Worm (Caenorhabditis elegans): Measurements from ENCODE around the gene Y55F3AM.21.

Gene Y55F3AM.21

DNA sequence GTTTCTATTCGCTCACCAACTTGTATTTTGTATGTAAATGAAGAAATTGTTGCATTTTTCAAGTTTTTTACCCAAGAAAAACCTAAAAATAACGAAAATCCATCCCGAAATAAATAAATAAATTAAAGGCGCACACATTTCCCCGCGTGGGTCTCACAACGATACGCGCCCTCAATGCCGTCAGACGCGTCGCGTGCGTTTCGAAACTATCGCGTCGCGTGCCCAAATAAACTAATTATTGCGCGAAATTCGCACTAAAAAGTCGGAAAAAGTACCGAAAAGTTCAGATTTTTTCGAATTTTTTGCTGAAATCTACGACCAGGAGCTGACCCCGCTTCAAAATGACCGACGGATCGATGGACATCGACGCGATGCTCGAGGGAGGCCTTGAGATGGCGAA lies 39.0 kb downstream of the Y55F3AM.21 start, which contains the start of gene rbm-39 (continued):
- TF ChIP-seq mep-1 (tag; optimal IDR thresholded peaks at IDR 0.05) (peak; percentile 90), nhr-77 (tag; optimal IDR thresholded peaks at IDR 0.05) (peak; percentile 48), pha-4 (GFP tag; IDR thresholded peaks at IDR 0.05) (peak; percentile 17; the same call in 1 of the 2 replicates), pha-4 (tag; optimal IDR thresholded peaks at IDR 0.05) (no peak), tra-1 (GFP tag; IDR thresholded peaks at IDR 0.05) (0 out of 2 replicates have a peak, but pooled peaks have one; percentile 41), pqm-1 (tag; optimal IDR thresholded peaks at IDR 0.05) (no peak), T26A8.4 (GFP tag; IDR thresholded peaks at IDR 0.05) (peak; percentile 63), zfp-3 (GFP tag; conservative IDR thresholded peaks at IDR 0.05) (peak; percentile 76; the same call in 1 of the 2 replicates), F49E8.2 (tag; optimal IDR thresholded peaks at IDR 0.05; ENCODE audit: borderline replicate concordance) (peak; percentile 4), fos-1 (tag; optimal IDR thresholded peaks at IDR 0.05) (no peak)

DNA sequence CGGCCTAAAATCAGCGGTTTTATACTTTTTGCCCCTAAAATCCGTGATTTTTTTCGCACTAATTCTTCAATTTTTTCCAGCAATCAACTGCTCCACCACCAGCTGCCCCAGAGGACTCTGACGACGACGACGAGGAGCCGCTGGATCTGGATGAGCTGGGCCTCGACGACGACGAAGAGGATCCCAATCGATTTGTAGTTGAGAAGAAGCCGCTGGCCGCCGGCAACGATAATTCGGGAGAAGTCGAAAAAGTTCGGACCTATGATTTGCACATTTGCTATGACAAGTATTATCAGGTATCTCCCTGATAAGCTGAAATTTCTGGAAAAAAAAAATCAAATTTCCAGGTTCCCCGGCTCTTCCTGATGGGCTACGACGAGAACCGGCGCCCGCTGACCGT lies 39.7 kb downstream of the Y55F3AM.21 start:
- peak; percentile 62 for TF ChIP-seq aha-1 (tag)
- peak; percentile 59 for TF ChIP-seq set-16 (GFP tag; IDR thresholded peaks at IDR 0.05)
- TF ChIP-seq Y105C5A.15 (GFP tag; IDR thresholded peaks at IDR 0.05) = no peak

DNA sequence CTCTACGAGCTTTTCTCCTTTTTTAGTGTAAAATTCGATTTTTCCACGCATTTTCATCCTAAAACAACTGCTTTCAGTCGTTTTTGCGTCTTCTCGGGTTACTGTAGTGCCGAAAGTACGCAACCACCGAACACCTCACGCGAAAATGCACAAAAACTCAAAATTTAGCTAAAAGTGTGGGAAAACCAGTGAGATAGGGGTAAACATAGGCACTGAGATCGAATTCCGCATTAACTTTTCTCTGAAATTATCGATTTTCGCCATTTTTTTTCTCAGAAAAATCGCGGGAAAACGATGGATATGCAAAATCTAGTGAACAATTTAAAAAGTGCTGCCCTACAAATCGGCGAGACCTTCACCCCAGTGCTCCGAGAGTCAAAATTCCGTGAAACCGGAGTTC lies 41.3 kb downstream of the Y55F3AM.21 start, which contains the start of gene atg-3:
Gene atg-3 (plus strand): TSS at position 301 of the 400 bp plus-strand sequence.
- no peak for TF ChIP-seq cey-2 (tag; optimal IDR thresholded peaks at IDR 0.05; ENCODE audit: borderline replicate concordance, insufficient read depth)
- TF ChIP-seq fos-1 (tag; optimal IDR thresholded peaks at IDR 0.05) = no peak
- TF ChIP-seq unc-62 (GFP tag; optimal IDR thresholded peaks at IDR 0.05 in 1 of 2) = no peak
- no peak for TF ChIP-seq unc-62 (tag; optimal IDR thresholded peaks at IDR 0.05)
- TF ChIP-seq ztf-11 (tag; optimal IDR thresholded peaks at IDR 0.05) = no peak
- TF ChIP-seq aha-1 (tag) = peak; percentile 6

DNA sequence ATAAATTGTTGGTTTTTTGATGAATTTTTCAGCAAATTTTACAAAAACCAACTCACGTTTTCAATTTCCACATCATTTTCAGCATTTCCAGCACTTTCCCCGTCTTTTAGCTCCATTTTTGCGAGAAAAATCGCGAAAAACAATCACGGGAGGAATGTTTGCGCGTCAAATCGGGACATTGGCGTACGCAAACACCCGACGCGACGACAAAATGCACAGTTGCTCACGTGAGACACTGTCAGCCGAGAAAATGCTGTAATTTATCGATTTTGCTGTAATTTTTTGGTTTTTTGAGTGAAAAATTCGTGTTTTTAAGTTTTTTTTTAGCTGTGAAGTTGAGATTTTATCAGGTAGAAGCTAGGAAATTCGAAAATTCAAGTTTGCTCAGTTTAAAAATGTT lies 41.9 kb downstream of the Y55F3AM.21 start, which contains the start of gene Y55F3AM.9:
Gene Y55F3AM.9 (minus strand): TSS at position 189 of the 400 bp plus-strand sequence.
- TF ChIP-seq daf-12 (tag; optimal IDR thresholded peaks at IDR 0.05) = no peak
- no peak for TF ChIP-seq lin-13 (GFP tag; optimal IDR thresholded peaks at IDR 0.05)
- peak; percentile 40 for TF ChIP-seq ama-1 (optimal IDR thresholded peaks at IDR 0.05)
- TF ChIP-seq mep-1 (tag; optimal IDR thresholded peaks at IDR 0.05) = peak; percentile 19
- no peak for TF ChIP-seq F10B5.3 (tag; optimal IDR thresholded peaks at IDR 0.05)
- TF ChIP-seq zfp-3 (GFP tag; conservative IDR thresholded peaks at IDR 0.05) = no peak
- no peak for TF ChIP-seq zag-1 (tag; optimal IDR thresholded peaks at IDR 0.05)
- no peak for TF ChIP-seq aha-1 (tag)
- no peak for TF ChIP-seq tra-1 (GFP tag; IDR thresholded peaks at IDR 0.05)
- TF ChIP-seq nhr-11 (tag; optimal IDR thresholded peaks at IDR 0.05) = peak; percentile 9
- no peak for TF ChIP-seq nhr-77 (tag; optimal IDR thresholded peaks at IDR 0.05)
- no peak for TF ChIP-seq ZK546.5 (tag; optimal IDR thresholded peaks at IDR 0.05)
- no peak for TF ChIP-seq daf-8 (GFP tag; IDR thresholded peaks at IDR 0.05)
- TF ChIP-seq egl-43 (GFP tag; IDR thresholded peaks at IDR 0.05) = no peak
- 0 out of 2 replicates have a peak, but pooled peaks have one; percentile 21 for TF ChIP-seq vab-7 (GFP tag; IDR thresholded peaks at IDR 0.05)
- TF ChIP-seq madf-5 (GFP tag; IDR thresholded peaks at IDR 0.05) = no peak
- peak in 1 of 2 experiments; percentile 59 for TF ChIP-seq mdl-1 (tag; optimal IDR thresholded peaks at IDR 0.05)
- no peak for TF ChIP-seq aly-2 (tag; optimal IDR thresholded peaks at IDR 0.05)
- no peak for TF ChIP-seq spr-3 (GFP tag; optimal IDR thresholded peaks at IDR 0.05)
- TF ChIP-seq hlh-11 (tag; optimal IDR thresholded peaks at IDR 0.05) = peak; percentile 30
- TF ChIP-seq dmd-9 (GFP tag; IDR thresholded peaks at IDR 0.05) = no peak
- TF ChIP-seq skn-1 (tag; optimal IDR thresholded peaks at IDR 0.05) = no peak
- peak; percentile 7 for TF ChIP-seq fkh-10 (GFP tag; optimal IDR thresholded peaks at IDR 0.05)
- peak; percentile 14 to 60 for TF ChIP-seq lsy-2 (tag; optimal IDR thresholded peaks at IDR 0.05)
- no peak for TF ChIP-seq sdz-12 (GFP tag; optimal IDR thresholded peaks at IDR 0.05)
- peak; percentile 64 for TF ChIP-seq mes-2 (tag; optimal IDR thresholded peaks at IDR 0.05; ENCODE audit: poor library complexity, severe bottlenecking)
- no peak for TF ChIP-seq tag-97 (GFP tag; IDR thresholded peaks at IDR 0.05)
- TF ChIP-seq rbr-2 (tag; optimal IDR thresholded peaks at IDR 0.05) = peak; percentile 30
- TF ChIP-seq T20F7.1 (GFP tag; optimal IDR thresholded peaks at IDR 0.05) = peak; percentile 26
- TF ChIP-seq snpc-4 (tag; optimal IDR thresholded peaks at IDR 0.05) = no peak
- TF ChIP-seq dmd-6 (GFP tag; IDR thresholded peaks at IDR 0.05) = 0 out of 2 replicates have a peak, but pooled peaks have one; percentile 17
- no peak for TF ChIP-seq madf-9 (GFP tag; conservative IDR thresholded peaks at IDR 0.05)
- no peak for TF ChIP-seq zip-2 (tag; optimal IDR thresholded peaks at IDR 0.05)
- TF ChIP-seq lin-38 (GFP tag; IDR thresholded peaks at IDR 0.05) = peak; percentile 57
- no peak for TF ChIP-seq saeg-2 (GFP tag; IDR thresholded peaks at IDR 0.05)

Measured in whole organism, L4 larva.